Fruit fly (Drosophila melanogaster) whole organism, embryonic: ENCODE results near the gene puf.
A peak's percentile ranks its signal among the peaks of the same experiment; 100 is the strongest.

Experiments
- ATbp ChIP-seq: fragments of 200-800 bp; sonication (Bioruptor generic); optimal IDR thresholded peaks from 2 replicates; lab custom pipeline; 2017; ENCODE audit warnings: missing biosample characterization, mild to moderate bottlenecking, missing genetic modification characterization, missing genetic modification reagents
- CG10147 ChIP-seq: fragments of 200-800 bp; sonication (Bioruptor generic); optimal IDR thresholded peaks from 2 replicates; lab custom pipeline; 2019; ENCODE audit warnings: missing biosample characterization, mild to moderate bottlenecking, missing genetic modification characterization, moderate library complexity
- CG12071 ChIP-seq: fragments of 200-800 bp; sonication (Bioruptor generic); optimal IDR thresholded peaks from 3 replicates; lab custom pipeline; 2018; ENCODE audit warnings: missing biosample characterization, mild to moderate bottlenecking, missing genetic modification characterization
- CG12942 ChIP-seq: fragments of 200-800 bp; sonication (Bioruptor generic); optimal IDR thresholded peaks from 3 replicates; lab custom pipeline; 2016; ENCODE audit warnings: missing biosample characterization, missing genetic modification characterization
- CG13424 ChIP-seq: fragments of 200-800 bp; sonication (Bioruptor generic); optimal IDR thresholded peaks from 2 replicates; lab custom pipeline; 2019; ENCODE audit warnings: missing biosample characterization, mild to moderate bottlenecking, missing genetic modification characterization, moderate library complexity
- CG15601 ChIP-seq: fragments of 200-800 bp; sonication (Bioruptor generic); optimal IDR thresholded peaks from 3 replicates; lab custom pipeline; 2019; ENCODE audit warnings: missing biosample characterization, mild to moderate bottlenecking, missing genetic modification characterization, moderate library complexity
- CG15696 ChIP-seq: fragments of 200-800 bp; sonication (Bioruptor generic); optimal IDR thresholded peaks from 2 replicates; lab custom pipeline; 2019; ENCODE audit warnings: missing biosample characterization, mild to moderate bottlenecking, missing genetic modification characterization, moderate library complexity
- CG1602 ChIP-seq: fragments of 200-800 bp; sonication (Bioruptor generic); optimal IDR thresholded peaks from 3 replicates; lab custom pipeline; 2016; ENCODE audit warnings: missing biosample characterization, missing genetic modification characterization
- CG1603 ChIP-seq: fragments of 200-800 bp; sonication (Bioruptor generic); optimal IDR thresholded peaks from 2 replicates; lab custom pipeline; 2019; ENCODE audit warnings: missing biosample characterization, mild to moderate bottlenecking, missing genetic modification characterization, moderate library complexity
- CG1647 ChIP-seq: fragments of 200-800 bp; sonication (Bioruptor generic); optimal IDR thresholded peaks from 3 replicates; lab custom pipeline; 2016; ENCODE audit warnings: missing biosample characterization, missing genetic modification characterization
- CG31388 ChIP-seq: fragments of 200-800 bp; sonication (Bioruptor generic); optimal IDR thresholded peaks from 2 replicates; lab custom pipeline; 2016; ENCODE audit warnings: missing biosample characterization, missing genetic modification characterization
- CG34376 ChIP-seq: fragments of 200-800 bp; sonication (Bioruptor generic); optimal IDR thresholded peaks from 2 replicates; lab custom pipeline; 2018; ENCODE audit warnings: missing biosample characterization, mild to moderate bottlenecking, missing genetic modification characterization
- CG4282 ChIP-seq: fragments of 200-800 bp; sonication (Bioruptor generic); optimal IDR thresholded peaks from 2 replicates; lab custom pipeline; 2016; ENCODE audit warnings: missing biosample characterization, missing genetic modification characterization
- CG6654 ChIP-seq: fragments of 200-800 bp; sonication (Bioruptor generic); optimal IDR thresholded peaks from 2 replicates; lab custom pipeline; 2017; ENCODE audit warnings: missing biosample characterization, mild to moderate bottlenecking, missing genetic modification characterization
- CG7839 ChIP-seq: fragments of 200-800 bp; sonication (Bioruptor generic); optimal IDR thresholded peaks from 3 replicates; lab custom pipeline; 2018; ENCODE audit warnings: missing biosample characterization, mild to moderate bottlenecking, missing genetic modification characterization, moderate library complexity
- CG8281 ChIP-seq: fragments of 200-800 bp; sonication (Bioruptor generic); optimal IDR thresholded peaks from 2 replicates; lab custom pipeline; 2018; ENCODE audit warnings: missing biosample characterization, mild to moderate bottlenecking, missing genetic modification characterization, moderate library complexity
- CG8388 ChIP-seq: fragments of 200-800 bp; sonication (Bioruptor generic); optimal IDR thresholded peaks from 2 replicates; lab custom pipeline; 2019; ENCODE audit warnings: missing biosample characterization, mild to moderate bottlenecking, missing genetic modification characterization, moderate library complexity
- CTCF ChIP-seq: fragments of 200-800 bp; sonication (Bioruptor generic); optimal IDR thresholded peaks from 2 replicates; lab custom pipeline; 2017; ENCODE audit warnings: missing biosample characterization, mild to moderate bottlenecking, missing genetic modification characterization, moderate library complexity
- Camta ChIP-seq: fragments of 200-800 bp; sonication (Bioruptor generic); optimal IDR thresholded peaks from 2 replicates; lab custom pipeline; 2016; ENCODE audit warnings: missing biosample characterization, missing genetic modification characterization
- Chrac-16 ChIP-seq: fragments of 200-800 bp; sonication (Bioruptor generic); optimal IDR thresholded peaks from 3 replicates; lab custom pipeline; 2016; ENCODE audit warnings: missing biosample characterization, missing genetic modification characterization
- D19A ChIP-seq: fragments of 200-800 bp; optimal IDR thresholded peaks from 3 replicates; lab custom pipeline; 2019; ENCODE audit warnings: missing biosample characterization, mild to moderate bottlenecking, missing genetic modification characterization, moderate library complexity
- D19B ChIP-seq: fragments of 200-800 bp; sonication (Bioruptor generic); optimal IDR thresholded peaks from 2 replicates; lab custom pipeline; 2017; ENCODE audit warnings: missing biosample characterization, mild to moderate bottlenecking, missing genetic modification characterization
- E2f1 ChIP-seq: fragments of 200-800 bp; sonication (Bioruptor generic); IDR thresholded peaks from 2 replicates; pipeline ENCODE4 v1.3.6; 2022; ENCODE audit warnings: missing biosample characterization, missing genetic modification characterization
- Gsc ChIP-seq: fragments of 200-800 bp; sonication (Bioruptor generic); IDR thresholded peaks from 2 replicates; pipeline ENCODE4 v1.3.6; 2022; ENCODE audit warnings: missing biosample characterization, missing genetic modification characterization
- H2.0 ChIP-seq: fragments of 200-800 bp; sonication (Bioruptor generic); IDR thresholded peaks from 2 replicates; pipeline ENCODE4 v1.3.6; 2022; ENCODE audit warnings: missing biosample characterization, missing genetic modification characterization
- Max ChIP-seq: fragments of 200-800 bp; sonication (Bioruptor generic); optimal IDR thresholded peaks from 2 replicates; lab custom pipeline; 2016; ENCODE audit warnings: missing biosample characterization, mild to moderate bottlenecking, missing genetic modification characterization
- Nf-YC ChIP-seq: fragments of 200-800 bp; optimal IDR thresholded peaks from 3 replicates; lab custom pipeline; 2019; ENCODE audit warnings: missing biosample characterization, mild to moderate bottlenecking, missing genetic modification characterization, moderate library complexity
- Poxn ChIP-seq: fragments of 200-800 bp; sonication (Bioruptor generic); IDR thresholded peaks from 2 replicates; pipeline ENCODE4 v1.3.6; 2022; ENCODE audit warnings: missing biosample characterization, missing genetic modification characterization
- Vsx1 ChIP-seq: fragments of 200-800 bp; sonication (Bioruptor generic); optimal IDR thresholded peaks from 2 replicates; lab custom pipeline; 2017; ENCODE audit warnings: missing biosample characterization, mild to moderate bottlenecking, missing genetic modification characterization, missing genetic modification reagents
- ab ChIP-seq: fragments of 200-800 bp; sonication (Bioruptor generic); optimal IDR thresholded peaks from 2 replicates; lab custom pipeline; 2016; ENCODE audit warnings: missing biosample characterization, missing genetic modification characterization
- bbx ChIP-seq: fragments of 200-800 bp; sonication (Bioruptor generic); IDR thresholded peaks from 2 replicates; pipeline ENCODE4 v1.3.6; 2022; ENCODE audit warnings: missing biosample characterization, missing genetic modification characterization; ENCODE audit not compliant: partially characterized antibody
- btn ChIP-seq: fragments of 200-800 bp; sonication (Bioruptor generic); optimal IDR thresholded peaks from 2 replicates; lab custom pipeline; 2016; ENCODE audit warnings: missing biosample characterization, missing genetic modification characterization
- chinmo ChIP-seq: fragments of 200-800 bp; sonication (Bioruptor generic); IDR thresholded peaks from 4 replicates; pipeline ENCODE4 v1.3.6; 2022; ENCODE audit warnings: missing biosample characterization, missing genetic modification characterization; ENCODE audit not compliant: partially characterized antibody
- chm ChIP-seq: fragments of 200-800 bp; sonication (Bioruptor generic); IDR thresholded peaks from 2 replicates; pipeline ENCODE4 v1.3.6; 2022; ENCODE audit warnings: missing biosample characterization, missing genetic modification characterization
- ci ChIP-seq: fragments of 200-800 bp; sonication (Bioruptor generic); IDR thresholded peaks from 3 replicates; pipeline ENCODE4 v1.3.6; 2022; ENCODE audit warnings: missing biosample characterization, missing genetic modification characterization
- esg ChIP-seq: fragments of 200-800 bp; sonication (Bioruptor generic); conservative IDR thresholded peaks from 2 replicates; pipeline ENCODE4 v1.3.6; 2022; ENCODE audit warnings: missing biosample characterization, missing genetic modification characterization
- insv ChIP-seq, 2 experiments: fragments of 200-800 bp; sonication (Bioruptor generic); optimal IDR thresholded peaks; 3 replicates each; lab custom pipeline; 2016 to 2018; ENCODE audit warnings: missing biosample characterization in 2 of 2, missing genetic modification characterization in 2 of 2
- jumu ChIP-seq: fragments of 200-800 bp; sonication (Bioruptor generic); optimal IDR thresholded peaks from 3 replicates; lab custom pipeline; 2016; ENCODE audit warnings: missing biosample characterization, missing genetic modification characterization
- lilli ChIP-seq: fragments of 200-800 bp; sonication (Bioruptor generic); optimal IDR thresholded peaks from 3 replicates; lab custom pipeline; 2016; ENCODE audit warnings: missing biosample characterization, missing genetic modification characterization
- pzg ChIP-seq: fragments of 200-800 bp; sonication (Bioruptor generic); optimal IDR thresholded peaks from 3 replicates; lab custom pipeline; 2018; ENCODE audit warnings: missing biosample characterization, mild to moderate bottlenecking, missing genetic modification characterization, moderate library complexity
- row ChIP-seq: fragments of 200-800 bp; sonication (Bioruptor generic); IDR thresholded peaks from 3 replicates; pipeline ENCODE4 v1.3.6; 2022; ENCODE audit warnings: missing biosample characterization, missing genetic modification characterization
- run ChIP-seq: fragments of 200-800 bp; sonication (Bioruptor generic); optimal IDR thresholded peaks from 3 replicates; lab custom pipeline; 2018; ENCODE audit warnings: missing biosample characterization, mild to moderate bottlenecking, missing genetic modification characterization
- sc ChIP-seq, 3 experiments: fragments of >200 bp in 2 of 3; fragments of 200-800 bp in 1 of 3; sonication (Bioruptor generic) in 1 of 3; optimal IDR thresholded peaks; 2 replicates in 2 of 3; 3 replicates in 1 of 3; lab custom pipeline; 2017; ENCODE audit warnings: mild to moderate bottlenecking in 1 of 3, missing biosample characterization in 1 of 3, missing genetic modification characterization in 1 of 3, missing genetic modification reagents in 1 of 3
- schlank ChIP-seq: fragments of 200-800 bp; sonication (Bioruptor generic); optimal IDR thresholded peaks from 2 replicates; lab custom pipeline; 2018; ENCODE audit warnings: missing biosample characterization, mild to moderate bottlenecking, missing genetic modification characterization
- sens ChIP-seq: fragments of 200-800 bp; sonication (Bioruptor generic); peaks from one replicate; lab custom pipeline; 2016; ENCODE audit warnings: missing biosample characterization, missing genetic modification characterization
- tgo ChIP-seq: fragments of 200-800 bp; sonication (Bioruptor generic); IDR thresholded peaks from 3 replicates; pipeline ENCODE4 v1.3.6; 2022; ENCODE audit warnings: missing biosample characterization, missing genetic modification characterization
- tll ChIP-seq, 2 experiments: fragments of 200-800 bp in 1 of 2; fragments of >200 bp in 1 of 2; sonication (Bioruptor generic) in 1 of 2; optimal IDR thresholded peaks; 2 replicates each; lab custom pipeline; 2017 to 2019; ENCODE audit warnings: missing biosample characterization in 2 of 2, missing genetic modification characterization in 2 of 2, mild to moderate bottlenecking in 1 of 2, moderate library complexity in 1 of 2
- trh ChIP-seq: fragments of 200-800 bp; sonication (Bioruptor generic); optimal IDR thresholded peaks from 2 replicates; lab custom pipeline; 2016; ENCODE audit warnings: missing biosample characterization, missing genetic modification characterization
- twi ChIP-seq: fragments of 200-800 bp; optimal IDR thresholded peaks from 2 replicates; lab custom pipeline; 2019; ENCODE audit warnings: missing biosample characterization, mild to moderate bottlenecking, missing genetic modification characterization, moderate library complexity
- z ChIP-seq: fragments of 200-800 bp; sonication (Bioruptor generic); IDR thresholded peaks from 3 replicates; pipeline ENCODE4 v1.3.6; 2022; ENCODE audit warnings: missing biosample characterization, missing genetic modification characterization

Gene puf

dm6 chr3R:24654770-24655322, 5.0 kb upstream of the puf start, which contains the start of the genes CG31125 and CG6695 (continued):
- TF ChIP-seq tll (GFP tag; optimal IDR thresholded peaks at IDR 0.05; lab: Kevin White, UChicago) (peak; percentile 44), schlank (tag; lab: Kevin White, UChicago) (no peak), btn (no peak), CG15601 (tag; lab: Kevin White, UChicago) (no peak), sens (GFP tag; lab: Kevin White, UChicago) (no peak), sc (optimal IDR thresholded peaks at IDR 0.05; lab: Kevin White, UChicago) (no peak), sc (GFP tag; optimal IDR thresholded peaks at IDR 0.05; lab: Kevin White, UChicago) (no peak), pzg (GFP tag; lab: Kevin White, UChicago) (peak; percentile 91), chinmo (GFP tag; lab: Robert Waterston, UW) (peak; percentile 77; the same call in 1 of the 4 replicates), Camta (GFP tag; lab: Kevin White, UChicago) (peak; percentile 62), Chrac-16 (GFP tag; lab: Kevin White, UChicago) (peak; percentile 23), CG1647 (peak; percentile 31), CG8388 (GFP tag; lab: Kevin White, UChicago) (peak; percentile 12), z (no peak), Max (GFP tag; lab: Kevin White, UChicago) (peak; percentile 40), D19A (tag; lab: Kevin White, UChicago) (no peak), CG34376 (GFP tag; lab: Kevin White, UChicago) (peak; percentile 25), lilli (GFP tag; lab: Kevin White, UChicago) (peak; percentile 82), CG1603 (tag; lab: Kevin White, UChicago) (peak; percentile 73), CG8281 (tag; lab: Kevin White, UChicago) (no peak), jumu (GFP tag; lab: Kevin White, UChicago) (peak; percentile 53), ci (GFP tag; lab: Robert Waterston, UW) (0 out of 3 replicates have a peak, but pooled peaks have one; percentile 53), Vsx1 (no peak), CG10147 (GFP tag; lab: Kevin White, UChicago) (no peak), CG1602 (GFP tag; lab: Kevin White, UChicago) (peak; percentile 41), twi (tag; lab: Kevin White, UChicago) (peak; percentile 47), esg (peak; percentile 33; the same call in 1 of the 2 replicates), CG6654 (GFP tag; lab: Kevin White, UChicago) (no peak), CG15696 (tag; lab: Kevin White, UChicago) (peak; percentile 53), CG7839 (tag; lab: Kevin White, UChicago) (no peak), tgo (no peak; the same call in 2 of the 3 replicates), H2.0 (GFP tag; lab: Robert Waterston, UW) (peak; percentile 20; the same call in 1 of the 2 replicates), Nf-YC (tag; lab: Kevin White, UChicago) (peak; percentile 46), bbx (GFP tag; lab: Robert Waterston, UW) (peak; percentile 68), CG13424 (tag; lab: Kevin White, UChicago) (peak; percentile 52), Gsc (GFP tag; lab: Robert Waterston, UW) (no peak), D19B (GFP tag; lab: Kevin White, UChicago) (no peak), chm (GFP tag; lab: Robert Waterston, UW) (no peak), E2f1 (GFP tag; lab: Robert Waterston, UW) (no peak), CTCF (GFP tag; lab: Kevin White, UChicago) (no peak), CG4282 (peak; percentile 27), row (GFP tag; lab: Robert Waterston, UW) (peak; percentile 70), trh (GFP tag; lab: Kevin White, UChicago) (no peak), run (tag; lab: Kevin White, UChicago) (no peak), ab (GFP tag; lab: Kevin White, UChicago) (no peak), ATbp (no peak), CG12942 (GFP tag; lab: Kevin White, UChicago) (peak; percentile 21), CG31388 (no peak), CG12071 (GFP tag; lab: Kevin White, UChicago) (no peak), Poxn (GFP tag; lab: Robert Waterston, UW) (no peak), insv (GFP tag; optimal IDR thresholded peaks at IDR 0.05; lab: Kevin White, UChicago) (peak in 1 of 2 experiments; percentile 56)
